Fruit fly (Drosophila melanogaster) whole organism: ENCODE data around the gene CG7857.

ENCODE experiments used
- CG8478 ChIP-seq: fragments of >200 bp; optimal IDR thresholded peaks from 2 replicates; lab custom pipeline; 2018; ENCODE audit warnings: inconsistent platforms
- Dll ChIP-seq: fragments of >200 bp; optimal IDR thresholded peaks from 2 replicates; lab custom pipeline; 2017
- EcR ChIP-seq, 2 experiments: fragments of >200 bp; optimal IDR thresholded peaks; 2 replicates each; lab custom pipeline; 2017; ENCODE audit warnings: missing biosample characterization in 2 of 2, missing genetic modification characterization in 2 of 2, missing genetic modification reagents in 2 of 2
- pan ChIP-seq: fragments of >200 bp; optimal IDR thresholded peaks from 2 replicates; lab custom pipeline; 2017
- psq ChIP-seq: fragments of >200 bp; optimal IDR thresholded peaks from 2 replicates; lab custom pipeline; 2017
- usp ChIP-seq: fragments of >200 bp; optimal IDR thresholded peaks from 2 replicates; lab custom pipeline; 2017; ENCODE audit warnings: missing biosample characterization, missing genetic modification characterization, mixed read lengths

CG7857 gene

DNA sequence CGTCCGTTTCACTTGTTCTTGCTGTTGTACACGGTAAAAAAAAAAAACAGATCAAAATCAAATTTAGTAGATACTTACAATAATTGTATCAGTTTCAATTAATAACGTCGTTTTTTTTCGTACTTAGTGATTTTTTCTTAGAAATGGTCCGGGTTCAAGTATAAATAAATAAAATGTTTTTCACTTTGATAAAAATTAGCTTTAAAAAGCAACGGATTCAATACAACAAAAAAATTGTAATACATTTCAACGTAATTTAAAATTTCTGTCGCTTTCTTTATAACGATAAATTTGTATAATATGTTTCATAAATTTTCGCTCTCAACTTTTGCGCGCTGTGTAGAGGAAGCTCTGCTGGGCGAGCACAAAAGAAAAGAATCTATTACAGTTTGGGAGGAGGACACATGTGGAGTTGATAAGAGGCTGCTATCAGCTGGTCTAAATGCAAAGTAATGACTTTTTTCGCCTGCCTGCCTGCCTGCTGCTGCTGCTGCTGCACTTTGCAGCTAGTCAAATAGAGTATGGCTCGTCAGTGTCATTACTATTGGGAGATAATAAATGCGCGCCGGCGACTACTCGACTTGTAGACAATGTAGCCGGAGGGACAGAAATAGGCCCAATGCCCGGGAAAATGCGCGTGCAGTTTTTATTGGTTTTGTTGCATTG is 33.4 kb upstream of the CG7857 start:
- TF ChIP-seq usp (GFP tag; lab: Kevin White, UChicago) (no peak), EcR (GFP tag; optimal IDR thresholded peaks at IDR 0.05; lab: Kevin White, UChicago) (peak in 1 of 2 experiments; percentile 19)

DNA sequence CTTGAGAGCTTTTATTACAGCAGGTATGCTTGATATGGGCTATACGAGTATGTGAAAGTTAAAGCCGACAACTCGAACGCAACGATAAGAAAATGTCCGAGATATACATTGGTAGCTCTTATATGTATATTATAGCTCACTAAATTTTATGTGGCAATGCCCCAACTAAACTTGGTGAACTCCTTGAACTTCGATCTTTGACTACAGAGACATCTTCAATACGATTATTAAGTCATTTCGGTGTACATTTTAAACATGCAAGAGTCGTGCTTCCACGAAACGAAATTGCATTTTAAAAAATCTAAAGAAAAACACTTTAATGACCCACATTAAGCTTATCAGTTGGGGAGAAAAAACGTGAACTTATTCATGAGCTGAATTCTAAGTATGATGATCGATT is 31.9 kb upstream of the CG7857 start:
- TF ChIP-seq pan (lab: Kevin White, UChicago) (peak; percentile 1), Dll (lab: Kevin White, UChicago) (no peak), EcR (GFP tag; optimal IDR thresholded peaks at IDR 0.05; lab: Kevin White, UChicago) (no peak)

DNA sequence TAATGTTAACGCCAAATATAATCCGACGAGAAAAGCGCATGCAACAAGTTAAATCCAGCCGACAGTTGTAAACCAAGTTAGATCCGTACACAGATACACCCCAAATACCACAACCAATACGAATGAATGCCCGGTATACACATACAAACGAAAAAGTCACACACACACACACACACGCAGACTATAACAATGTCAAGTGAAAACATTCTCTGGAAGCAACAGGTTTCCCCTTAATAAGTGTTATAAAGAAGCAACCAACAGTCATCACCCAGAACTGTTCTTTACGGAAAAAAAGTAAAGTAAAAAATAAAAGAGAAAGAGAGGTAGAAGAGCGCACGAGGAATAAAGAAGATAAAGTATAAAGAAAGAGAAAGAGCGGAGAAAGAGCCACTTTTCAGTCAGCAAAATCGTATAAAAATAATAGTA is 31.1 kb upstream of the CG7857 start:
- TF ChIP-seq Dll (lab: Kevin White, UChicago) (no peak), EcR (GFP tag; optimal IDR thresholded peaks at IDR 0.05; lab: Kevin White, UChicago) (no peak), psq (lab: Kevin White, UChicago) (no peak), CG8478 (lab: Kevin White, UChicago) (no peak), usp (GFP tag; lab: Kevin White, UChicago) (no peak), pan (lab: Kevin White, UChicago) (no peak)

dm6 chr3L:15535228-15535598 is 30.5 kb upstream of the CG7857 start, which contains the start of gene CrebA:
Gene CrebA, plus strand, starts transcription at chr3L:15535395.
- no peak for TF ChIP-seq pan (lab: Kevin White, UChicago)
- no peak for TF ChIP-seq usp (GFP tag; lab: Kevin White, UChicago)
- TF ChIP-seq CG8478 (lab: Kevin White, UChicago): no peak

- TF ChIP-seq psq (lab: Kevin White, UChicago): no peak
- TF ChIP-seq EcR (GFP tag; optimal IDR thresholded peaks at IDR 0.05; lab: Kevin White, UChicago): peak in 1 of 2 experiments; percentile 12
- TF ChIP-seq pan (lab: Kevin White, UChicago): peak; percentile 98
Measured at dm6 chr3L:15534274-15535227, 29.9 kb upstream of the CG7857 start.

dm6 chr3L:15533402-15534129 is 28.9 kb upstream of the CG7857 start:
- TF ChIP-seq pan (lab: Kevin White, UChicago) (no peak), CG8478 (lab: Kevin White, UChicago) (no peak), usp (GFP tag; lab: Kevin White, UChicago) (no peak), Dll (lab: Kevin White, UChicago) (no peak), psq (lab: Kevin White, UChicago) (no peak), EcR (GFP tag; optimal IDR thresholded peaks at IDR 0.05; lab: Kevin White, UChicago) (no peak)

DNA sequence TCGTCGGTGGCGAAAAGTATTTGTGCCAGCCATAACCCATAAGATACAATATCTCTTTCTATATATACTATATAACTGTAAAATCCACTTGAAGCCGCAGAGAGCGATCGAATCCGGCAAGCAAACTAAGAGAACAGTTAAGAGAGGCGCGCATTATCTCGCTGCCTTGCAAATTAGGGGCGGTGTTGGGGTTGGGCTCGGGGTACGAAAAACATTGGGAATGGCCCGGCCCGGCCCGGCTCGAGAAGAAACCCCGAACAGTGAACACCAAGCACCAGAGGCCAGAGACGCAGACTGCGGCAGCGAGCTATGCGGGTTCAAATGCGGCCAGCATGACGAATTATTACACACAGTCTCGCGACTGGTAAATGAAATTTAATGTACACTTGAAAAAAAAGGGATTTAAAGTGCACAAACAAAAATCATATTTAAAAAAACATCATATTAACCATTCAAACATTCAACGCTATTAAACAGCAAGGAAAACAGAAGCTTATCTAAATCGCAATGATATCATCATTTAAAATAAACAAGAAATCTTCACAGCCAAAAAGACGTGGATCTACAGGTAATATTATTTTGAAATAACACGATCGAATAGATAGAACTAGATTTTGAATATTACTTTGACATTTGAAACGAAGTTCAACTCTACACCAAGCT is 27.8 kb upstream of the CG7857 start:
- TF ChIP-seq psq (lab: Kevin White, UChicago): no peak
- TF ChIP-seq CG8478 (lab: Kevin White, UChicago): no peak
- no peak for TF ChIP-seq pan (lab: Kevin White, UChicago)
- TF ChIP-seq usp (GFP tag; lab: Kevin White, UChicago): no peak
- no peak for TF ChIP-seq Dll (lab: Kevin White, UChicago)
- peak in 1 of 2 experiments; percentile 39 for TF ChIP-seq EcR (GFP tag; optimal IDR thresholded peaks at IDR 0.05; lab: Kevin White, UChicago)

DNA sequence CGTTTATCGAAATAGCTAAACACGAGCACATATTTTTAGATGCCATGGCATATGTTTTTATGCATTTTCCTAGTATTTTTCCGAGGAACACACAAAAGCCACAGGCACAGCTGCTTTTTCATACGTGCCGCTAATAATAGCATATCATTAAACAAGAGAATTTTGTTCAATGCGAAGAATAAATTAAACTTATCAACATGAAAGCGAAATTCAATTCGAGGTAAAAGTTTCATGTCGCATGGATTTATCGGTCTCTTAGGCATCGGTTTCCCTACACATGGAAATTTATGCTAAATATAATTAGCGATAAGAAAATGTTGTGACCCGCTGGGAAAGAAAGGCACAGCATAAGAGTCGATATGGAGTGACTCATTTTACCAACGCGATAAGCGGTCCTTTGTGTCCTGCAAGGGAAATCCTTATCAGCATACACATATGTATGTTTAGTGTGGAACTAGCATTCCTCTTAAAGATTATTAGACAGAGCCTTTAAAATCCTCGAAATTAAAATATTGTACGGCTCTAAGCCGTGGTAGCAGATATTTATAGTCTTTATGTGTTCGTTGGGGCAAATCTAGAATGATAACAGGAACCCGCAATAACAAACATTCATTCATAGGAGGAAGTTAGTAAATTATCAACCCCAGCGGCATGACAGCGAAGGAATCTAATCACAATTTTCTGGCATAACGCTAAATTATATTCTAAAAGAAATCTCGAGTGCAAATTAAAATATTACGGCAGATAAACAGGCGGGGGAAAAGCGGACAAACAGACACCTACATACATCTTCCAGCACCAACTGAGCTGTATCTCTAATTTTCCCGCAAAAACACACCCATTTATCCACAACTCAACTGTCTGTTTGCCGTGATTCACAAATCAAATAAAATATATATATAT is 27.0 kb upstream of the CG7857 start, which contains the start of gene CG43248:
TSS of gene CG43248 (minus strand) at position 51 of the 903 bp plus-strand sequence.
- TF ChIP-seq EcR (GFP tag; optimal IDR thresholded peaks at IDR 0.05; lab: Kevin White, UChicago): no peak
- TF ChIP-seq Dll (lab: Kevin White, UChicago): no peak
- no peak for TF ChIP-seq CG8478 (lab: Kevin White, UChicago)

DNA sequence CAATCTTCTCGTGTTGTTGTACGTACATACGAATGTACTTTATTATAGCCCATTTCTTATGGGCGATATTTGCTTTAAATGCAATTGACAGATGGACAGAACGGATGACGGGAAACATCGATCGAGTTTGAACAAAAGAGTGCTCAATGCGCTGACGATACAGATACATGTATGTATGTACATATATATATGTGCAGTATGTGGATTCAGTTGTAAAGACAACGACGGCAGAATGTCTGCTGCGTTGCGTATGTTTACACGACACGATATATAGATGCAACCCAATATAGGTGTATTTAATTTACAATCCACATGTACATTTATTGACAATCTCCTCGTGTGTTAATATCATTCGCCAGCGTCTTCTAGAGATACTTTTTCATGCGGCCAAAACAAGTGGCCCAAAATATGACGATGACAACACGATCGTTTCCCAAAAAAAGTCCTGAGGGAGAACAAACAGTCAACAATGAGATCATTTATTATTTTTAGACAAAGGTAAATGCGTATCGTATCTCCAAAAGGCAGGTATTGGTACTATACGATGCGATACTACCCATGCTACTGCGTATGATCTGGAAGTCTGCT is 26.0 kb upstream of the CG7857 start:
- TF ChIP-seq Dll (lab: Kevin White, UChicago): no peak
- TF ChIP-seq usp (GFP tag; lab: Kevin White, UChicago): no peak
- TF ChIP-seq psq (lab: Kevin White, UChicago): no peak
- TF ChIP-seq CG8478 (lab: Kevin White, UChicago): no peak
- no peak for TF ChIP-seq pan (lab: Kevin White, UChicago)
- TF ChIP-seq EcR (GFP tag; optimal IDR thresholded peaks at IDR 0.05; lab: Kevin White, UChicago): no peak

- TF ChIP-seq Dll (lab: Kevin White, UChicago) (no peak), psq (lab: Kevin White, UChicago) (no peak), pan (lab: Kevin White, UChicago) (no peak), EcR (GFP tag; optimal IDR thresholded peaks at IDR 0.05; lab: Kevin White, UChicago) (no peak), CG8478 (lab: Kevin White, UChicago) (no peak), usp (GFP tag; lab: Kevin White, UChicago) (no peak)
Measured at dm6 chr3L:15530071-15530470, 25.4 kb upstream of the CG7857 start.
